Worm (Caenorhabditis elegans) whole organism, midembryonic: ENCODE data around the gene tbce-1.

ENCODE experiments used
- T22C8.4 ChIP-seq: fragments of 200-800 bp; sonication (Bioruptor generic); IDR thresholded peaks from 2 replicates; pipeline ENCODE4 v1.3.6; 2022; ENCODE audit warnings: missing genetic modification characterization, missing compliant biosample characterization
- cog-1 ChIP-seq: sonication (generic microtip); optimal IDR thresholded peaks from 2 replicates; lab custom pipeline; 2016; ENCODE audit warnings: missing genetic modification characterization, missing compliant biosample characterization
- flt-1 ChIP-seq: fragments of 200-800 bp; sonication (Bioruptor generic); IDR thresholded peaks from 2 replicates; pipeline ENCODE4 v1.3.6; 2022; ENCODE audit warnings: missing genetic modification characterization, missing compliant biosample characterization
- ref-1 ChIP-seq: fragments of 200-800 bp; sonication (Bioruptor generic); conservative IDR thresholded peaks from 2 replicates; pipeline ENCODE4 v1.3.6; 2022; ENCODE audit warnings: missing genetic modification reagents, missing genetic modification characterization, missing compliant biosample characterization
- tab-1 ChIP-seq: fragments of 200-800 bp; sonication (Bioruptor generic); IDR thresholded peaks from 2 replicates; pipeline ENCODE4 v1.3.6; 2022; ENCODE audit warnings: missing genetic modification characterization, missing compliant biosample characterization

DNA sequence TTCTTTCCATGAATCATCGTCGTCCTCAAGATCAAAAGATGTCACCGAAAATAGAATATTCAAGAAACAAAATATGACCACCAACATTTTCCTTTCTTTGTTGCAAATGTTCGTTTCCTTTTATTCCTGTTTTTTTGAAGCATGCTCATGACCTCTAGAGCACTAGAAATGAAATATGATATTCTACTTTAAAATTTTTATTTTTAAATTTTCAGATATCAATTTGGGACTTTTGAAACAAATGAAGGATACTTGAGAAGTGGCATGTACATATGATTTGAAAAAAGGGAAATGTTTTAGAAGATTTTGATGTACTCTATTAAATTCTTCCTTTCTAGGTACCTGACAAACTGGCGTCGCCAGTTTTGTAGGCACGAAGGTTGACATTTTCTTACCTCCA is 19.3 kb upstream of the tbce-1 start, which contains the start of gene K07H8.11:
- TF ChIP-seq tab-1 (GFP tag; lab: Robert Waterston, UW) (no peak), flt-1 (GFP tag; lab: Robert Waterston, UW) (no peak), cog-1 (tag; lab: Kevin White, UChicago) (no peak), ref-1 (GFP tag; lab: Robert Waterston, UW) (no peak), T22C8.4 (no peak)
